Worm (Caenorhabditis elegans): ENCODE results near the gene Y47D3A.32.
"Not testable (repeated sequence)": the region's sequence is repeated elsewhere in the genome, so short reads cannot be mapped to it uniquely, and the experiment has no call there.

Y47D3A.32 gene

DNA sequence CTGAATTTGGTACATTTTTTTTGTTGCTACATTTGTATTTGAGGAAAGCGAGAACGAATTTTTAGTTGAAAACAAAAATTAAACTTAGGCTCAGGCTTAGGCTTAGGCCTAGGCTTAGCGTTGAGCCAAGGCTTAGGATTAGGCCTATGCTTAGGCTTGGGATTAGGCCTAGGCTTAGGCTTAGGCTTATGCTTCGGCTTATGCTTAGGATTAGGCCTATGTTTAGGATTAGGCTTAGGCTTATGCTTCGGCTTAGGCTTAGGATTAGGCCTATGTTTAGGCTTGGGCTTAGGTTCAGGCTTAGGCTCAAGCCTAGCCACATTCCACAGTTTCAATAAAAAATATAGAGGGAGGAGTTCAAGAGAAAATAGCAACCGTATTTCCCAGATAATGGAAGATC lies 44.4 kb upstream of the Y47D3A.32 start (continued):
- no peak for TF ChIP-seq gei-17 (GFP tag; optimal IDR thresholded peaks at IDR 0.05)

DNA sequence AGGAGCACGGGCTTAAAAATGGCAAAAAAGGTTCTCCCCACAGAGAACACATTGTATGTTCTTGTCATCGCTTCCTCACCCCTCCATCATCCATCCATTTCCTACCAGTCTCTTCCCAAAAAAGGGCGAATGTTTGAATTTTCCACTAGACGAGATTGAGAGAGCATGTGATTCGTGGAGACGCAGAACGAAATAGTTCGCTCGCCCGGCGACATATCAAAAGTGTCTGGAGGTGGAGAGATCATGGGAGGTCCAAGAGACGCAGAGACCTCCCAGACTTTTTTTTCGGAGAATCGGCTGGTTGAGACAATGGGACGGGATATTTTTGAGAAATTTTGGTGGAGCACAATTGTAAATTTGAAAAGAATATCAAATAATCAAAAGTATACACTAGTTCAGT lies 43.8 kb upstream of the Y47D3A.32 start:
- TF ChIP-seq ceh-100 (GFP tag; IDR thresholded peaks at IDR 0.05) (no peak), B0019.2 (GFP tag; conservative IDR thresholded peaks at IDR 0.05) (no peak), tlf-1 (GFP tag; optimal IDR thresholded peaks at IDR 0.05) (no peak), F23B12.7 (tag; optimal IDR thresholded peaks at IDR 0.05; ENCODE audit: insufficient read depth) (no peak), hmg-1.2 (GFP tag; IDR thresholded peaks at IDR 0.05) (peak; percentile 60)

ce11 chrIII:11218150-11218841 lies 33.9 kb upstream of the Y47D3A.32 start, which contains the start of the genes tbx-34 and wht-8:
Gene tbx-34, minus strand, starts transcription at chrIII:11218250.
Gene wht-8, plus strand, starts transcription at chrIII:11218791.
- no peak for TF ChIP-seq aptf-2 (GFP tag; conservative IDR thresholded peaks at IDR 0.05)
- no peak for TF ChIP-seq C17E4.6 (GFP tag; IDR thresholded peaks at IDR 0.05)
- TF ChIP-seq zfh-2 (GFP tag; conservative IDR thresholded peaks at IDR 0.05) = no peak
- no peak for TF ChIP-seq egl-18 (GFP tag; IDR thresholded peaks at IDR 0.05)
- TF ChIP-seq mel-28 (tag; optimal IDR thresholded peaks at IDR 0.05; ENCODE audit: borderline replicate concordance) = no peak
- TF ChIP-seq bed-1 (GFP tag; IDR thresholded peaks at IDR 0.05) = no peak
- no peak for TF ChIP-seq ceh-58 (GFP tag; IDR thresholded peaks at IDR 0.05)

DNA sequence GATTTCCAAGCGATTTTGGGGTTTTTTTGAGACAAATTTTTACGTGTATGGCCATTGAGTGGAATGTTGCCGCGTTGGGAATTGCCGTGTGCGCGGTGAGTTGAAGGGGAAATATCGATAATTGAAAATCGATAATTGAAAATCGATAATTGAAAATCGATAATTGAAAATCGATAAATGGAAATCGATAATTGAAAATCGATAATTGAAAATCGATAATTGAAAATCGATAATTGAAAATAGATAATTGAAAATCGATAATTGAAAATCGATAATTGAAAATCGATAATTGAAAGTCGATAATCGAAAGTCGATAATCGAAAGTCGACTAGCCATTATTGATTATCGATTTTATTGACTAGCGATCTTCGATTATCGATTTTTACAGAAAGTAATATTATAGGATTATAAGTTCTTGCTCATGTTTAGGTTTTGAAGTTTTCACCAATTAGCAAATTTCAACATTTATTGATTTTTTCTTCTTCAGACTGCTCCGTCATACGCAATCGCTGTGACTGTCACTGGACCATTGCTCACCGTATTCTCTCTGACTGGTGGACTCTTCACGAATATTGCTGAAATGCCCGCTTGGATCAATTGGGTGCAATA lies 30.5 kb upstream of the Y47D3A.32 start:
- TF ChIP-seq atf-7 (tag; optimal IDR thresholded peaks at IDR 0.05) = no peak
- no peak for TF ChIP-seq madf-10 (tag; optimal IDR thresholded peaks at IDR 0.05)
- TF ChIP-seq hlh-26 (GFP tag; conservative IDR thresholded peaks at IDR 0.05) = no peak
- no peak for TF ChIP-seq B0019.2 (GFP tag; conservative IDR thresholded peaks at IDR 0.05)
- no peak for TF ChIP-seq rec-8 (tag; optimal IDR thresholded peaks at IDR 0.05)
- TF ChIP-seq lir-1 (GFP tag; conservative IDR thresholded peaks at IDR 0.05) = no peak
- TF ChIP-seq tbp1 (GFP tag; optimal IDR thresholded peaks at IDR 0.05) = no peak
- TF ChIP-seq egl-44 (GFP tag; IDR thresholded peaks at IDR 0.05) = no peak
- TF ChIP-seq sea-2 (GFP tag; IDR thresholded peaks at IDR 0.05) = no peak
- TF ChIP-seq sptf-2 (GFP tag; optimal IDR thresholded peaks at IDR 0.05) = no peak
- TF ChIP-seq zfh-2 (GFP tag; conservative IDR thresholded peaks at IDR 0.05) = no peak
- no peak for TF ChIP-seq Y95B8A.8 (GFP tag; IDR thresholded peaks at IDR 0.05)
- TF ChIP-seq T26A5.8 (tag; optimal IDR thresholded peaks at IDR 0.05) = no peak

DNA sequence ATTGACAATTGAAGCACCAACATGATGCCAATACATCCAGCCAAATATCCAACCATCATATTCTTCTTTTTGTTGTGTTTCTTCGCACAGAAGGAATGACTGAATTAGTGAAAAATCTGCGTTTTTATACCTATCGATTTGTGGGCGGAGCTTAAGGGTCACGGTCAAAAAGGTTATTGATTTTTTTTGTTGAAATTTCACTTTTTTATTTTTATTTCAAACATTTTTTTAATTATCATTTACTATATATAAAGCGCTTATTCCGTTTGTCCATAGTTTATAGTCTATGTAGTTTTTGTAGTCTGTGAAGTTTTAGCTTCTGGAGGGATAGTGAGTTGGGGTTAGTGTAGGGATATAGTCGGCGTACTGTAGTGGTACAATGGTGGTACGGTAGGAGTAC lies 28.2 kb upstream of the Y47D3A.32 start, which contains the start of gene Y47D3A.13:
Gene Y47D3A.13 (minus strand): TSS at position 101 of the 400 bp plus-strand sequence.
- not testable (repeated sequence) for TF ChIP-seq sea-2 (GFP tag; IDR thresholded peaks at IDR 0.05); nhr-120 (GFP tag; IDR thresholded peaks at IDR 0.05); madf-8 (GFP tag; conservative IDR thresholded peaks at IDR 0.05)

- no peak for TF ChIP-seq F37B4.10 (GFP tag; IDR thresholded peaks at IDR 0.05)
- no peak for TF ChIP-seq B0019.2 (GFP tag; conservative IDR thresholded peaks at IDR 0.05)
- TF ChIP-seq snpc-1.1 (tag; optimal IDR thresholded peaks at IDR 0.05; ENCODE audit: insufficient read depth) = no peak
- TF ChIP-seq egrh-3 (GFP tag; IDR thresholded peaks at IDR 0.05) = no peak
- no peak for TF ChIP-seq gei-17 (GFP tag; optimal IDR thresholded peaks at IDR 0.05)
- no peak for TF ChIP-seq aptf-3 (GFP tag; IDR thresholded peaks at IDR 0.05)
- TF ChIP-seq xnd-1 (tag; optimal IDR thresholded peaks at IDR 0.05) = no peak
- no peak for TF ChIP-seq egl-18 (GFP tag; IDR thresholded peaks at IDR 0.05)
- no peak for TF ChIP-seq rpc-1 (optimal IDR thresholded peaks at IDR 0.05)
- TF ChIP-seq rpc-1 (tag; optimal IDR thresholded peaks at IDR 0.05) = no peak
- TF ChIP-seq mxl-1 (tag; optimal IDR thresholded peaks at IDR 0.05) = no peak
- no peak for TF ChIP-seq sptf-2 (GFP tag; optimal IDR thresholded peaks at IDR 0.05)
- no peak for TF ChIP-seq ceh-91 (GFP tag; IDR thresholded peaks at IDR 0.05)
- no peak for TF ChIP-seq B0336.3 (GFP tag; IDR thresholded peaks at IDR 0.05)
- no peak for TF ChIP-seq ceh-40 (GFP tag; IDR thresholded peaks at IDR 0.05)
- TF ChIP-seq ztf-6 (GFP tag; IDR thresholded peaks at IDR 0.05) = no peak
- no peak for TF ChIP-seq lir-1 (GFP tag; conservative IDR thresholded peaks at IDR 0.05)
- TF ChIP-seq ztf-22 (GFP tag; optimal IDR thresholded peaks at IDR 0.05) = no peak
These were observed 25.2 kb upstream of the Y47D3A.32 start, which contains the start of gene tbx-37 for ce11 chrIII:11227025-11227424. Gene tbx-37, minus strand, starts transcription at chrIII:11227125.

All from whole organism, young adult.